Worm (Caenorhabditis elegans) whole organism, L2 larva: Measurements from ENCODE around the gene F27B3.6.
A peak's percentile ranks its signal among the peaks of the same experiment; 100 is the strongest.

Experiments used
- C34F6.9 ChIP-seq: fragments of 150-350 bp; optimal IDR thresholded peaks from 2 replicates; lab custom pipeline; 2014; ENCODE audit warnings: missing biosample characterization, missing genetic modification characterization
- F13H6.1 ChIP-seq: sonication (generic microtip); optimal IDR thresholded peaks from 2 replicates; lab custom pipeline; 2016; ENCODE audit warnings: missing genetic modification characterization, missing compliant biosample characterization
- R02D3.7 ChIP-seq: fragments of 150-350 bp; optimal IDR thresholded peaks from 2 replicates; lab custom pipeline; 2014; ENCODE audit warnings: missing biosample characterization, missing genetic modification characterization
- Y55F3AM.14 ChIP-seq: fragments of 200-800 bp; sonication (Bioruptor generic); optimal IDR thresholded peaks from 2 replicates; lab custom pipeline; 2018; ENCODE audit warnings: mild to moderate bottlenecking, missing genetic modification characterization, missing compliant biosample characterization
- ZK546.5 ChIP-seq: sonication (generic microtip); optimal IDR thresholded peaks from 2 replicates; lab custom pipeline; 2017; ENCODE audit warnings: missing biosample characterization, missing genetic modification characterization
- alr-1 ChIP-seq: fragments of 150-350 bp; optimal IDR thresholded peaks from 2 replicates; lab custom pipeline; 2014; ENCODE audit warnings: missing biosample characterization, missing genetic modification characterization
- aly-2 ChIP-seq: fragments of 150-350 bp; optimal IDR thresholded peaks from 2 replicates; lab custom pipeline; 2014; ENCODE audit warnings: missing biosample characterization, missing genetic modification characterization
- ama-1 ChIP-seq: fragments of 150-350 bp; optimal IDR thresholded peaks from 2 replicates; lab custom pipeline; 2018; ENCODE audit warnings: inconsistent platforms
- blmp-1 ChIP-seq: sonication (generic microtip); optimal IDR thresholded peaks from 2 replicates; lab custom pipeline; 2017; ENCODE audit warnings: missing genetic modification characterization, mild to moderate bottlenecking, missing compliant biosample characterization, antibody characterized with exemption, moderate library complexity; ENCODE audit not compliant: insufficient read depth
- ceh-16 ChIP-seq: fragments of 150-350 bp; optimal IDR thresholded peaks from 2 replicates; lab custom pipeline; 2014; ENCODE audit warnings: missing biosample characterization, missing genetic modification characterization
- ceh-82 ChIP-seq: fragments of 150-350 bp; optimal IDR thresholded peaks from 2 replicates; lab custom pipeline; 2014; ENCODE audit warnings: missing biosample characterization, missing genetic modification characterization
- crh-2 ChIP-seq: sonication (generic microtip); optimal IDR thresholded peaks from 2 replicates; lab custom pipeline; 2017; ENCODE audit warnings: missing biosample characterization, missing genetic modification characterization
- dmd-4 ChIP-seq: sonication (generic microtip); optimal IDR thresholded peaks from 2 replicates; lab custom pipeline; 2017; ENCODE audit warnings: missing biosample characterization, missing genetic modification characterization
- egl-27 ChIP-seq: sonication (generic microtip); optimal IDR thresholded peaks from 3 replicates; lab custom pipeline; 2017; ENCODE audit warnings: missing biosample characterization, missing genetic modification reagents, missing genetic modification characterization
- elt-1 ChIP-seq: fragments of 150-350 bp; optimal IDR thresholded peaks from 2 replicates; lab custom pipeline; 2014; ENCODE audit warnings: missing biosample characterization, missing genetic modification characterization
- elt-3 ChIP-seq: sonication (generic microtip); optimal IDR thresholded peaks from 2 replicates; lab custom pipeline; 2017; ENCODE audit warnings: missing biosample characterization, missing genetic modification characterization
- fos-1 ChIP-seq: fragments of 150-350 bp; optimal IDR thresholded peaks from 2 replicates; lab custom pipeline; 2014; ENCODE audit warnings: missing biosample characterization, missing genetic modification characterization
- gmeb-1 ChIP-seq: fragments of 150-350 bp; optimal IDR thresholded peaks from 2 replicates; lab custom pipeline; 2014; ENCODE audit warnings: missing biosample characterization, missing genetic modification characterization
- lin-11 ChIP-seq: fragments of 150-350 bp; sonication (generic microtip); optimal IDR thresholded peaks from 2 replicates; lab custom pipeline; 2014; ENCODE audit warnings: missing biosample characterization, missing genetic modification characterization, inconsistent platforms, mixed read lengths
- lin-13 ChIP-seq: fragments of 150-350 bp; optimal IDR thresholded peaks from 2 replicates; lab custom pipeline; 2014; ENCODE audit warnings: missing biosample characterization, missing genetic modification reagents, missing genetic modification characterization
- lin-39 ChIP-seq: fragments of 150-350 bp; optimal IDR thresholded peaks from 2 replicates; lab custom pipeline; 2014; ENCODE audit warnings: missing biosample characterization, missing genetic modification reagents, missing genetic modification characterization
- lsy-2 ChIP-seq, 2 experiments: fragments of 150-350 bp in 1 of 2; sonication (generic microtip) in 1 of 2; optimal IDR thresholded peaks; 2 replicates each; lab custom pipeline; 2014 to 2017; ENCODE audit warnings: missing biosample characterization in 2 of 2, missing genetic modification characterization in 2 of 2
- mab-5 ChIP-seq: fragments of 150-350 bp; optimal IDR thresholded peaks from 2 replicates; lab custom pipeline; 2014; ENCODE audit warnings: missing biosample characterization, missing genetic modification characterization
- mbf-1 ChIP-seq: sonication (generic microtip); optimal IDR thresholded peaks from 2 replicates; lab custom pipeline; 2017; ENCODE audit warnings: missing biosample characterization, missing genetic modification characterization
- mdl-1 ChIP-seq, 2 experiments: fragments of 150-350 bp in 1 of 2; sonication (generic microtip) in 1 of 2; optimal IDR thresholded peaks; 2 replicates each; lab custom pipeline; 2017; ENCODE audit warnings: missing biosample characterization in 2 of 2, missing genetic modification characterization in 2 of 2
- nhr-10 ChIP-seq: sonication (generic microtip); optimal IDR thresholded peaks from 2 replicates; lab custom pipeline; 2017; ENCODE audit warnings: missing biosample characterization, missing genetic modification characterization
- nhr-11 ChIP-seq: fragments of 150-350 bp; optimal IDR thresholded peaks from 2 replicates; lab custom pipeline; 2014; ENCODE audit warnings: missing biosample characterization, missing genetic modification characterization
- nhr-12 ChIP-seq: fragments of 150-350 bp; optimal IDR thresholded peaks from 2 replicates; lab custom pipeline; 2014; ENCODE audit warnings: missing biosample characterization, missing genetic modification characterization
- nhr-129 ChIP-seq: fragments of 150-350 bp; optimal IDR thresholded peaks from 2 replicates; lab custom pipeline; 2014; ENCODE audit warnings: missing biosample characterization, missing genetic modification characterization
- nhr-21 ChIP-seq: fragments of 150-350 bp; optimal IDR thresholded peaks from 2 replicates; lab custom pipeline; 2014; ENCODE audit warnings: missing biosample characterization, missing genetic modification characterization
- nhr-23 ChIP-seq: fragments of 150-350 bp; optimal IDR thresholded peaks from 2 replicates; lab custom pipeline; 2014; ENCODE audit warnings: missing biosample characterization, missing genetic modification reagents, missing genetic modification characterization
- nhr-237 ChIP-seq: fragments of 150-350 bp; optimal IDR thresholded peaks from 2 replicates; lab custom pipeline; 2014; ENCODE audit warnings: missing biosample characterization, missing genetic modification characterization
- nhr-25 ChIP-seq: fragments of 150-350 bp; sonication (generic microtip); optimal IDR thresholded peaks from 3 replicates; lab custom pipeline; 2014; ENCODE audit warnings: missing biosample characterization, missing genetic modification characterization
- nhr-6 ChIP-seq: fragments of 150-350 bp; optimal IDR thresholded peaks from 2 replicates; lab custom pipeline; 2014; ENCODE audit warnings: missing biosample characterization, missing genetic modification characterization
- nhr-77 ChIP-seq: fragments of 150-350 bp; optimal IDR thresholded peaks from 2 replicates; lab custom pipeline; 2014; ENCODE audit warnings: missing biosample characterization, missing genetic modification characterization
- peb-1 ChIP-seq: fragments of 150-350 bp; optimal IDR thresholded peaks from 2 replicates; lab custom pipeline; 2014; ENCODE audit warnings: missing biosample characterization, missing genetic modification characterization
- sem-4 ChIP-seq: fragments of 150-350 bp; optimal IDR thresholded peaks from 2 replicates; lab custom pipeline; 2014; ENCODE audit warnings: missing biosample characterization, missing genetic modification reagents, missing genetic modification characterization
- skn-1 ChIP-seq: sonication (generic microtip); optimal IDR thresholded peaks from 2 replicates; lab custom pipeline; 2017; ENCODE audit warnings: missing biosample characterization, missing genetic modification characterization
- sma-3 ChIP-seq: sonication (generic microtip); optimal IDR thresholded peaks from 2 replicates; lab custom pipeline; 2016; ENCODE audit warnings: missing genetic modification reagents, missing genetic modification characterization, missing compliant biosample characterization
- sma-9 ChIP-seq, 2 experiments: fragments of 150-350 bp in 1 of 2; sonication (generic microtip) in 1 of 2; optimal IDR thresholded peaks; 2 replicates each; lab custom pipeline; 2014 to 2016; ENCODE audit warnings: missing genetic modification characterization in 2 of 2, mild to moderate bottlenecking in 1 of 2, missing biosample characterization in 1 of 2, missing compliant biosample characterization in 1 of 2, missing genetic modification reagents in 1 of 2, moderate library complexity in 1 of 2
- snpc-4 ChIP-seq: fragments of 150-350 bp; optimal IDR thresholded peaks from 2 replicates; lab custom pipeline; 2014; ENCODE audit warnings: missing biosample characterization, missing genetic modification characterization
- unc-39 ChIP-seq: fragments of 150-350 bp; optimal IDR thresholded peaks from 2 replicates; lab custom pipeline; 2014; ENCODE audit warnings: missing biosample characterization, missing genetic modification characterization
- unc-55 ChIP-seq: fragments of 150-350 bp; sonication (generic microtip); optimal IDR thresholded peaks from 3 replicates; lab custom pipeline; 2014; ENCODE audit warnings: missing biosample characterization, missing genetic modification reagents, missing genetic modification characterization
- unc-62 ChIP-seq: fragments of 150-350 bp; optimal IDR thresholded peaks from 2 replicates; lab custom pipeline; 2014; ENCODE audit warnings: missing biosample characterization, missing genetic modification reagents, missing genetic modification characterization
- zag-1 ChIP-seq: fragments of 150-350 bp; optimal IDR thresholded peaks from 2 replicates; lab custom pipeline; 2014; ENCODE audit warnings: missing biosample characterization, missing genetic modification characterization
- ztf-1 ChIP-seq: fragments of 200-800 bp; sonication (Bioruptor generic); conservative IDR thresholded peaks from 2 replicates; pipeline ENCODE4 v1.3.6; 2022; ENCODE audit warnings: missing genetic modification characterization, missing compliant biosample characterization
- ztf-11 ChIP-seq: sonication (generic microtip); optimal IDR thresholded peaks from 2 replicates; lab custom pipeline; 2017; ENCODE audit warnings: missing biosample characterization, missing genetic modification characterization
- ztf-4 ChIP-seq: fragments of 150-350 bp; optimal IDR thresholded peaks from 2 replicates; lab custom pipeline; 2014; ENCODE audit warnings: missing biosample characterization, missing genetic modification characterization

The F27B3.6 gene

ce11 chrIII:6608101-6608672, 29.8 kb upstream of the F27B3.6 start, which contains the start of the genes mdh-2 and F20H11.4:
Gene mdh-2 (minus strand): TSS chrIII:6608106.
Gene F20H11.4 (plus strand): TSS chrIII:6608622.
- TF ChIP-seq elt-1 (tag; lab: Kevin White, UChicago) (no peak), sem-4 (peak; percentile 49), unc-55 (GFP tag; lab: Kevin White, UChicago) (peak; percentile 95), elt-3 (tag; lab: Kevin White, UChicago) (no peak), snpc-4 (peak; percentile 65), aly-2 (tag; lab: Kevin White, UChicago) (no peak), lsy-2 (tag; optimal IDR thresholded peaks at IDR 0.05; lab: Kevin White, UChicago) (peak; percentile 55 to 90), crh-2 (tag; lab: Kevin White, UChicago) (peak; percentile 87), mab-5 (tag; lab: Kevin White, UChicago) (peak; percentile 21), nhr-129 (tag; lab: Kevin White, UChicago) (peak; percentile 81), Y55F3AM.14 (GFP tag; lab: Kevin White, UChicago) (no peak), nhr-6 (tag; lab: Kevin White, UChicago) (no peak), egl-27 (tag; lab: Kevin White, UChicago) (no peak), sma-9 (GFP tag; optimal IDR thresholded peaks at IDR 0.05; lab: Kevin White, UChicago) (peak; percentile 85), sma-9 (tag; optimal IDR thresholded peaks at IDR 0.05; lab: Kevin White, UChicago) (no peak), nhr-12 (tag; lab: Kevin White, UChicago) (no peak), fos-1 (tag; lab: Kevin White, UChicago) (peak; percentile 54), zag-1 (tag; lab: Kevin White, UChicago) (no peak), nhr-23 (tag; lab: Kevin White, UChicago) (no peak), ceh-16 (tag; lab: Kevin White, UChicago) (no peak), unc-62 (GFP tag; lab: Kevin White, UChicago) (no peak), mbf-1 (no peak), lin-13 (GFP tag; lab: Kevin White, UChicago) (peak; percentile 88), C34F6.9 (peak; percentile 91), ztf-4 (tag; lab: Kevin White, UChicago) (peak; percentile 24), ztf-1 (GFP tag; lab: Robert Waterston, UW) (no peak), nhr-21 (tag; lab: Kevin White, UChicago) (peak; percentile 67), R02D3.7 (tag; lab: Kevin White, UChicago) (no peak), nhr-237 (tag; lab: Kevin White, UChicago) (no peak), nhr-25 (tag; lab: Kevin White, UChicago) (peak; percentile 70), ama-1 (lab: Kevin White, UChicago) (peak; percentile 67), blmp-1 (tag; lab: Kevin White, UChicago) (no peak), F13H6.1 (tag; lab: Kevin White, UChicago) (peak; percentile 66), ztf-11 (tag; lab: Kevin White, UChicago) (no peak), sma-3 (GFP tag; lab: Kevin White, UChicago) (peak; percentile 77), peb-1 (tag; lab: Kevin White, UChicago) (no peak), nhr-10 (tag; lab: Kevin White, UChicago) (no peak), dmd-4 (tag; lab: Kevin White, UChicago) (no peak), alr-1 (tag; lab: Kevin White, UChicago) (no peak), ceh-82 (peak; percentile 5), nhr-77 (no peak), lin-11 (tag; lab: Kevin White, UChicago) (peak; percentile 83), ZK546.5 (tag; lab: Kevin White, UChicago) (peak; percentile 45), mdl-1 (tag; optimal IDR thresholded peaks at IDR 0.05; lab: Kevin White, UChicago) (peak in 1 of 2 experiments; percentile 15), unc-39 (no peak), nhr-11 (no peak), skn-1 (tag; lab: Kevin White, UChicago) (no peak), gmeb-1 (tag; lab: Kevin White, UChicago) (peak; percentile 95), lin-39 (tag; lab: Kevin White, UChicago) (no peak)
